Worm (Caenorhabditis elegans): Measurements from ENCODE around the gene lgc-27.

lgc-27 gene

DNA sequence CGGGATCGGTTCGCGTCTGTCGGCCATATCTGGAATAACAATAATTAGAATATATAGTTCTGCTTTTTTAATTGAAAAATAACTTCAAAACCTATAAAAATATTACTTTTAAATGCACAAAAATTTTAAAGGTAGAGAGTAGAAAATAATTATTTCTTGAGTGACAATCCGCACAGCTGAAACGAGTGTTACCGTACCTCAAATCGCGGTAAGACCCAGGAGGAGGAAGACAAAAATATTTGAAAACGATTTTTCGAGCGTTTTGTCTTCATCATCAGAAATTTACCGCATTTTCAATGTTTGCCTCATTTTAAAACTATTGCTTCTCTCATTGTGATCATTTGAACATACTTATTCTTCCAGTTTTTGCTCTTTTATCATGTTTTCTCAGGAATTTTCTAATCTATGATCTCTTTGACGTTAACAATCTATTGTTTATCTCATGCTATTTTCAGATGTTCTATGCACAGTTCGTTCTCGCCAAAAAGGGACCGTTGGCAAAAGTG lies 49.4 kb downstream of the lgc-27 start, which contains the start of the genes rpn-5 and scc-1:
Gene rpn-5, minus strand, starts transcription at position 162 of the 506 bp plus-strand sequence.
Gene scc-1, plus strand, starts transcription at position 456 of the 506 bp plus-strand sequence.
- TF ChIP-seq snpc-1.3 (tag; optimal IDR thresholded peaks at IDR 0.05; ENCODE audit: insufficient read depth): peak; percentile 6
- TF ChIP-seq hmg-1.2 (GFP tag; IDR thresholded peaks at IDR 0.05): peak; percentile 26; the same call in 1 of the 2 replicates
- peak; percentile 46; the same call in 1 of the 2 replicates for TF ChIP-seq mcd-1 (GFP tag; IDR thresholded peaks at IDR 0.05)
- TF ChIP-seq tbp1 (GFP tag; optimal IDR thresholded peaks at IDR 0.05): peak; percentile 19
- peak; percentile 85 for TF ChIP-seq madf-6 (GFP tag; IDR thresholded peaks at IDR 0.05)
- TF ChIP-seq D2030.7 (GFP tag; IDR thresholded peaks at IDR 0.05): peak; percentile 61
- TF ChIP-seq aptf-3 (GFP tag; IDR thresholded peaks at IDR 0.05): no peak
- no peak for TF ChIP-seq ceh-40 (GFP tag; IDR thresholded peaks at IDR 0.05)
- TF ChIP-seq ztf-25 (GFP tag; IDR thresholded peaks at IDR 0.05): no peak
- peak; percentile 76 for TF ChIP-seq efl-1 (GFP tag; optimal IDR thresholded peaks at IDR 0.05)
- peak; percentile 92 for TF ChIP-seq F33H1.4 (GFP tag; IDR thresholded peaks at IDR 0.05)
- peak; percentile 60 for TF ChIP-seq xnd-1 (tag; optimal IDR thresholded peaks at IDR 0.05)
- no peak for TF ChIP-seq gei-17 (GFP tag; optimal IDR thresholded peaks at IDR 0.05)
- no peak for TF ChIP-seq attf-5 (GFP tag; optimal IDR thresholded peaks at IDR 0.05)
- TF ChIP-seq dpl-1 (GFP tag; optimal IDR thresholded peaks at IDR 0.05): peak; percentile 22
- no peak for TF ChIP-seq cebp-1 (GFP tag; IDR thresholded peaks at IDR 0.05)
- TF ChIP-seq cebp-1 (tag; optimal IDR thresholded peaks at IDR 0.05): peak; percentile 12
- TF ChIP-seq F23B12.7 (tag; optimal IDR thresholded peaks at IDR 0.05; ENCODE audit: insufficient read depth): peak; percentile 72
- TF ChIP-seq F49E8.2 (tag; optimal IDR thresholded peaks at IDR 0.05; ENCODE audit: insufficient read depth): peak; percentile 49
- TF ChIP-seq lsl-1 (GFP tag; optimal IDR thresholded peaks at IDR 0.05): peak; percentile 91
- TF ChIP-seq lin-54 (GFP tag; optimal IDR thresholded peaks at IDR 0.05): peak; percentile 79
- peak; percentile 54 for TF ChIP-seq pha-4 (tag; optimal IDR thresholded peaks at IDR 0.05)
- TF ChIP-seq snpc-1.1 (tag; optimal IDR thresholded peaks at IDR 0.05; ENCODE audit: insufficient read depth): peak; percentile 2
- TF ChIP-seq lin-35 (GFP tag; optimal IDR thresholded peaks at IDR 0.05): peak in 1 of 3 experiments; percentile 80
- TF ChIP-seq pbrm-1 (GFP tag; IDR thresholded peaks at IDR 0.05): 0 out of 2 replicates have a peak, but pooled peaks have one; percentile 12
- TF ChIP-seq nhr-27 (tag; optimal IDR thresholded peaks at IDR 0.05): no peak
- TF ChIP-seq Y79H2A.3 (GFP tag; conservative IDR thresholded peaks at IDR 0.05): no peak
- peak; percentile 32; the same call in 1 of the 2 replicates for TF ChIP-seq dox-1 (GFP tag; IDR thresholded peaks at IDR 0.05)
- TF ChIP-seq madf-8 (GFP tag; conservative IDR thresholded peaks at IDR 0.05): peak; percentile 46
- TF ChIP-seq snpc-4 (GFP tag; optimal IDR thresholded peaks at IDR 0.05): peak; percentile 29
- peak in 2 of 4 experiments; percentile 24 to 57 for TF ChIP-seq snpc-4 (tag; optimal IDR thresholded peaks at IDR 0.05)
- no peak for TF ChIP-seq unc-62 (GFP tag; optimal IDR thresholded peaks at IDR 0.05)
- TF ChIP-seq snpc-3.4 (tag; optimal IDR thresholded peaks at IDR 0.05): peak; percentile 43
- TF ChIP-seq rpc-1 (optimal IDR thresholded peaks at IDR 0.05): peak; percentile 25
- TF ChIP-seq rpc-1 (tag; optimal IDR thresholded peaks at IDR 0.05): no peak
- no peak for TF ChIP-seq bed-2 (GFP tag; IDR thresholded peaks at IDR 0.05)
- 0 out of 2 replicates have a peak, but pooled peaks have one; percentile 7 for TF ChIP-seq rcor-1 (GFP tag; IDR thresholded peaks at IDR 0.05)
- peak in 1 of 2 experiments; percentile 4 for TF ChIP-seq let-607 (tag; optimal IDR thresholded peaks at IDR 0.05)
- no peak for TF ChIP-seq hlh-26 (GFP tag; conservative IDR thresholded peaks at IDR 0.05)
